Worm (Caenorhabditis elegans) whole organism, young adult: ENCODE results near the gene T21E8.6.

Source experiments
- B0336.3 ChIP-seq: fragments of 200-800 bp; sonication (Bioruptor generic); IDR thresholded peaks from 2 replicates; pipeline ENCODE4 v1.3.6; 2022; ENCODE audit warnings: missing genetic modification characterization, missing compliant biosample characterization
- aptf-3 ChIP-seq: fragments of 200-800 bp; sonication (Bioruptor generic); IDR thresholded peaks from 2 replicates; pipeline ENCODE4 v1.3.6; 2022; ENCODE audit warnings: missing genetic modification characterization, missing compliant biosample characterization
- efl-1 ChIP-seq: fragments of 150-350 bp; optimal IDR thresholded peaks from 2 replicates; lab custom pipeline; 2014; ENCODE audit warnings: missing biosample characterization, missing genetic modification reagents, missing genetic modification characterization
- hmg-1.2 ChIP-seq: fragments of 200-800 bp; sonication (Bioruptor generic); IDR thresholded peaks from 2 replicates; pipeline ENCODE4 v1.3.6; 2022; ENCODE audit warnings: missing genetic modification reagents, missing genetic modification characterization, missing compliant biosample characterization
- pbrm-1 ChIP-seq: fragments of 200-800 bp; sonication (Bioruptor generic); IDR thresholded peaks from 2 replicates; pipeline ENCODE4 v1.3.6; 2022; ENCODE audit warnings: missing genetic modification reagents, missing genetic modification characterization, missing compliant biosample characterization
- ztf-26 ChIP-seq: sonication (generic microtip); optimal IDR thresholded peaks from 2 replicates; lab custom pipeline; 2017; ENCODE audit warnings: missing genetic modification characterization, missing compliant biosample characterization

ce11 chrX:10910716-10911115 lies 28.6 kb downstream of the T21E8.6 start, which contains the start of gene F47B10.8:
- TF ChIP-seq ztf-26 (tag; lab: Kevin White, UChicago) (no peak), B0336.3 (GFP tag; lab: Robert Waterston, UW) (no peak), efl-1 (no peak), aptf-3 (GFP tag; lab: Robert Waterston, UW) (no peak), hmg-1.2 (GFP tag; lab: Robert Waterston, UW) (no peak), pbrm-1 (GFP tag; lab: Robert Waterston, UW) (no peak)
